In genomic region chr3R:5310250-5310649, dm6 we compare ENCODE assay signal across 2 fruit fly cellular contexts.
TF ChIP-seq lines count a peak whose summit lies in the region.

No protein-coding gene starts in this region.

- no peak for TF ChIP-seq CTCF in whole organism, embryonic (GFP tag; optimal IDR thresholded peaks at IDR 0.05; lab: Kevin White, UChicago)

TF ChIP-seq in whole organism, adult, 20 proteins besides CTCF, POLR2A, EP300 and RAD21:
- TF ChIP-seq cnc (optimal IDR thresholded peaks at IDR 0.05; lab: Kevin White, UChicago) (no peak), Crg-1 (GFP tag; optimal IDR thresholded peaks at IDR 0.05; lab: Kevin White, UChicago) (no peak), kay (GFP tag; lab: Kevin White, UChicago; ENCODE audit: borderline replicate concordance) (peak; percentile 73), tj (GFP tag; optimal IDR thresholded peaks at IDR 0.05; lab: Kevin White, UChicago) (no peak)

TF ChIP-seq in whole organism, embryonic, 481 proteins besides CTCF, POLR2A, EP300 and RAD21:
- no peak for TF ChIP-seq CG8388 (GFP tag; optimal IDR thresholded peaks at IDR 0.05; lab: Kevin White, UChicago)
- 0 out of 4 replicates have a peak, but pooled peaks have one; percentile 23 for TF ChIP-seq chinmo (GFP tag; IDR thresholded peaks at IDR 0.05; lab: Robert Waterston, UW; ENCODE audit: partially characterized antibody)
- no peak for TF ChIP-seq fru (optimal IDR thresholded peaks at IDR 0.05; lab: Kevin White, UChicago)
- no peak for TF ChIP-seq ATbp (GFP tag; optimal IDR thresholded peaks at IDR 0.05; lab: Kevin White, UChicago)
- TF ChIP-seq CG2199 (GFP tag; IDR thresholded peaks at IDR 0.05; lab: Robert Waterston, UW) = no peak
- no peak for TF ChIP-seq CG4730 (GFP tag; IDR thresholded peaks at IDR 0.05; lab: Robert Waterston, UW)
- TF ChIP-seq ara (GFP tag; IDR thresholded peaks at IDR 0.05; lab: Robert Waterston, UW) = no peak
- no peak for TF ChIP-seq CG15269 (tag; optimal IDR thresholded peaks at IDR 0.05; lab: Kevin White, UChicago)
- peak; percentile 56 for TF ChIP-seq Med (GFP tag; lab: Kevin White, UChicago)
- no peak for TF ChIP-seq Optix (GFP tag; IDR thresholded peaks at IDR 0.05; lab: Robert Waterston, UW)
- no peak for TF ChIP-seq CG17359 (tag; optimal IDR thresholded peaks at IDR 0.05; lab: Kevin White, UChicago)
- TF ChIP-seq CG3726 (GFP tag; IDR thresholded peaks at IDR 0.05; lab: Robert Waterston, UW) = no peak
- TF ChIP-seq dimm (GFP tag; IDR thresholded peaks at IDR 0.05; lab: Robert Waterston, UW) = no peak
- no peak for TF ChIP-seq CG3407 (GFP tag; optimal IDR thresholded peaks at IDR 0.05; lab: Kevin White, UChicago)
- no peak for TF ChIP-seq Deaf1 (tag; optimal IDR thresholded peaks at IDR 0.05; lab: Kevin White, UChicago)
- TF ChIP-seq CG17186 (GFP tag; optimal IDR thresholded peaks at IDR 0.05; lab: Kevin White, UChicago) = no peak
- no peak for TF ChIP-seq CG13624 (GFP tag; optimal IDR thresholded peaks at IDR 0.05; lab: Kevin White, UChicago)
- no peak for TF ChIP-seq Ssrp (tag; optimal IDR thresholded peaks at IDR 0.05; lab: Kevin White, UChicago)
- TF ChIP-seq HLH54F (GFP tag; optimal IDR thresholded peaks at IDR 0.05; lab: Kevin White, UChicago) = no peak
- TF ChIP-seq Pdp1 (GFP tag; optimal IDR thresholded peaks at IDR 0.05; lab: Kevin White, UChicago) = peak in 1 of 2 experiments; percentile 89
- TF ChIP-seq Aef1 (GFP tag; IDR thresholded peaks at IDR 0.05; lab: Robert Waterston, UW) = no peak
- TF ChIP-seq MBD-R2 (GFP tag; IDR thresholded peaks at IDR 0.05; lab: Robert Waterston, UW) = no peak
- TF ChIP-seq ase (GFP tag; IDR thresholded peaks at IDR 0.05; lab: Robert Waterston, UW) = no peak
- TF ChIP-seq H15 (GFP tag; IDR thresholded peaks at IDR 0.05; lab: Robert Waterston, UW) = no peak
- TF ChIP-seq klu (GFP tag; IDR thresholded peaks at IDR 0.05; lab: Robert Waterston, UW) = no peak
- no peak for TF ChIP-seq org-1 (GFP tag; optimal IDR thresholded peaks at IDR 0.05; lab: Kevin White, UChicago)

Comparison
In these comparisons a context has a peak if more than half of its experiments do, and no peak if none do; other contexts are left out.
1. Of the 1 proteins assayed by ChIP-seq in both whole organism, embryonic and whole organism, adult: peak only in whole organism, embryonic: none; only in whole organism, adult: kay; in both: none; in neither: 0.